In genomic region chrX:21593907-21594306, dm6 we compare ENCODE assay signal across 1 fruit fly cellular context.
TF ChIP-seq lines count a peak whose summit lies in the region.

No protein-coding gene starts in this region.

TF ChIP-seq in whole organism, embryonic, 481 proteins besides CTCF, POLR2A, EP300 and RAD21 (continued from another document and continues in another):
- TF ChIP-seq croc (GFP tag; conservative IDR thresholded peaks at IDR 0.05; lab: Robert Waterston, UW) (peak; percentile 90), CG6272 (GFP tag; IDR thresholded peaks at IDR 0.05; lab: Robert Waterston, UW) (peak; percentile 83), Bteb2 (GFP tag; optimal IDR thresholded peaks at IDR 0.05; lab: Kevin White, UChicago) (peak; percentile 52), CG10979 (tag; optimal IDR thresholded peaks at IDR 0.05; lab: Kevin White, UChicago) (peak; percentile 94), Stat92E (GFP tag; optimal IDR thresholded peaks at IDR 0.05; lab: Kevin White, UChicago) (no peak), CG18476 (GFP tag; optimal IDR thresholded peaks at IDR 0.05; lab: Kevin White, UChicago) (peak; percentile 67), az2 (GFP tag; optimal IDR thresholded peaks at IDR 0.05; lab: Kevin White, UChicago) (peak; percentile 84), wor (GFP tag; IDR thresholded peaks at IDR 0.05; lab: Robert Waterston, UW) (peak; percentile 82), CG3838 (GFP tag; optimal IDR thresholded peaks at IDR 0.05; lab: Kevin White, UChicago) (peak; percentile 21), dimm (GFP tag; IDR thresholded peaks at IDR 0.05; lab: Robert Waterston, UW) (0 out of 2 replicates have a peak, but pooled peaks have one; percentile 20), gem (tag; optimal IDR thresholded peaks at IDR 0.05; lab: Kevin White, UChicago) (peak; percentile 90), CG15479 (GFP tag; optimal IDR thresholded peaks at IDR 0.05; lab: Kevin White, UChicago) (no peak), CG5180 (GFP tag; optimal IDR thresholded peaks at IDR 0.05; lab: Kevin White, UChicago) (peak; percentile 57), Dp (GFP tag; optimal IDR thresholded peaks at IDR 0.05; lab: Kevin White, UChicago) (no peak), CkIIα-i1 (GFP tag; IDR thresholded peaks at IDR 0.05; lab: Robert Waterston, UW) (no peak), CG9932 (GFP tag; IDR thresholded peaks at IDR 0.05; lab: Robert Waterston, UW) (no peak), Fer3 (tag; optimal IDR thresholded peaks at IDR 0.05; lab: Kevin White, UChicago) (peak; percentile 73), disco-r (GFP tag; optimal IDR thresholded peaks at IDR 0.05; lab: Kevin White, UChicago) (peak; percentile 52), sim (GFP tag; IDR thresholded peaks at IDR 0.05; lab: Robert Waterston, UW) (peak; percentile 68; the same call in 1 of the 2 replicates), sqz (GFP tag; optimal IDR thresholded peaks at IDR 0.05; lab: Kevin White, UChicago) (peak; percentile 69), CG9876 (GFP tag; optimal IDR thresholded peaks at IDR 0.05; lab: Kevin White, UChicago) (peak; percentile 50), CG11723 (GFP tag; optimal IDR thresholded peaks at IDR 0.05; lab: Kevin White, UChicago) (peak; percentile 50), Mrtf (GFP tag; IDR thresholded peaks at IDR 0.05; lab: Robert Waterston, UW) (peak; percentile 85), CG11695 (GFP tag; IDR thresholded peaks at IDR 0.05; lab: Robert Waterston, UW) (peak; percentile 79), CG14710 (tag; optimal IDR thresholded peaks at IDR 0.05; lab: Kevin White, UChicago) (peak; percentile 90), CG8944 (GFP tag; optimal IDR thresholded peaks at IDR 0.05; lab: Kevin White, UChicago) (peak; percentile 85), cad (GFP tag; optimal IDR thresholded peaks at IDR 0.05; lab: Kevin White, UChicago) (no peak), unpg (GFP tag; optimal IDR thresholded peaks at IDR 0.05; lab: Kevin White, UChicago) (peak; percentile 88), CG7839 (tag; optimal IDR thresholded peaks at IDR 0.05; lab: Kevin White, UChicago) (peak; percentile 90), Lpt (GFP tag; optimal IDR thresholded peaks at IDR 0.05; lab: Kevin White, UChicago) (no peak), ind (GFP tag; optimal IDR thresholded peaks at IDR 0.05; lab: Kevin White, UChicago) (peak; percentile 85), HmgZ (tag; optimal IDR thresholded peaks at IDR 0.05; lab: Kevin White, UChicago) (peak; percentile 48), Myb (GFP tag; optimal IDR thresholded peaks at IDR 0.05; lab: Kevin White, UChicago) (peak; percentile 59), Asciz (GFP tag; optimal IDR thresholded peaks at IDR 0.05; lab: Kevin White, UChicago) (peak; percentile 78), grau (tag; optimal IDR thresholded peaks at IDR 0.05; lab: Kevin White, UChicago) (peak; percentile 81), CrebB (tag; optimal IDR thresholded peaks at IDR 0.05; lab: Kevin White, UChicago) (peak; percentile 51), h (optimal IDR thresholded peaks at IDR 0.05; lab: Kevin White, UChicago) (no peak), CG10462 (GFP tag; optimal IDR thresholded peaks at IDR 0.05; lab: Kevin White, UChicago) (peak; percentile 53), schlank (tag; optimal IDR thresholded peaks at IDR 0.05; lab: Kevin White, UChicago) (peak; percentile 19), Nf-YB (GFP tag; optimal IDR thresholded peaks at IDR 0.05; lab: Kevin White, UChicago) (peak; percentile 53), CG3847 (GFP tag; IDR thresholded peaks at IDR 0.05; lab: Robert Waterston, UW) (peak; percentile 64), Antp (GFP tag; optimal IDR thresholded peaks at IDR 0.05; lab: Kevin White, UChicago) (peak; percentile 91), Taf1 (GFP tag; IDR thresholded peaks at IDR 0.05; lab: Robert Waterston, UW) (peak; percentile 60; the same call in 1 of the 2 replicates), Hsf (GFP tag; optimal IDR thresholded peaks at IDR 0.05; lab: Kevin White, UChicago) (peak; percentile 86), Vsx1 (GFP tag; optimal IDR thresholded peaks at IDR 0.05; lab: Kevin White, UChicago) (peak; percentile 17), Sox102F (GFP tag; optimal IDR thresholded peaks at IDR 0.05; lab: Kevin White, UChicago) (peak; percentile 87), ara (GFP tag; IDR thresholded peaks at IDR 0.05; lab: Robert Waterston, UW) (peak; percentile 92), hth (optimal IDR thresholded peaks at IDR 0.05; lab: Kevin White, UChicago) (no peak), inv (GFP tag; IDR thresholded peaks at IDR 0.05; lab: Robert Waterston, UW; ENCODE audit: partially characterized antibody) (no peak), Drgx (GFP tag; IDR thresholded peaks at IDR 0.05; lab: Robert Waterston, UW) (peak; percentile 91), CG14050 (GFP tag; IDR thresholded peaks at IDR 0.05; lab: Robert Waterston, UW) (peak; percentile 60; the same call in 2 of the 3 replicates), Fer1 (GFP tag; optimal IDR thresholded peaks at IDR 0.05; lab: Kevin White, UChicago) (peak; percentile 53), CG9797 (GFP tag; optimal IDR thresholded peaks at IDR 0.05; lab: Kevin White, UChicago) (no peak), sens (GFP tag; lab: Kevin White, UChicago) (peak; percentile 97), Trl (optimal IDR thresholded peaks at IDR 0.05; lab: Kevin White, UChicago) (peak in 1 of 2 experiments; percentile 0), Trl (GFP tag; optimal IDR thresholded peaks at IDR 0.05; lab: Kevin White, UChicago) (peak; percentile 85), CG2199 (GFP tag; IDR thresholded peaks at IDR 0.05; lab: Robert Waterston, UW) (peak; percentile 76; the same call in 2 of the 3 replicates), CG6254 (GFP tag; optimal IDR thresholded peaks at IDR 0.05; lab: Kevin White, UChicago) (peak; percentile 81), CG7357 (GFP tag; IDR thresholded peaks at IDR 0.05; lab: Robert Waterston, UW) (peak; percentile 77), Neu2 (GFP tag; optimal IDR thresholded peaks at IDR 0.05; lab: Kevin White, UChicago; ENCODE audit: borderline replicate concordance) (peak; percentile 63), CG31388 (GFP tag; optimal IDR thresholded peaks at IDR 0.05; lab: Kevin White, UChicago) (peak; percentile 65), Dfd (GFP tag; optimal IDR thresholded peaks at IDR 0.05; lab: Kevin White, UChicago) (no peak), Sry-β (GFP tag; optimal IDR thresholded peaks at IDR 0.05; lab: Kevin White, UChicago) (peak; percentile 49), ken (GFP tag; IDR thresholded peaks at IDR 0.05; lab: Robert Waterston, UW) (peak; percentile 82), sug (tag; optimal IDR thresholded peaks at IDR 0.05; lab: Kevin White, UChicago) (no peak), ttk (GFP tag; IDR thresholded peaks at IDR 0.05; lab: Robert Waterston, UW) (peak; percentile 75), nau (GFP tag; optimal IDR thresholded peaks at IDR 0.05; lab: Kevin White, UChicago) (peak; percentile 67), CG12942 (GFP tag; optimal IDR thresholded peaks at IDR 0.05; lab: Kevin White, UChicago) (peak; percentile 74), pan (optimal IDR thresholded peaks at IDR 0.05; lab: Kevin White, UChicago) (no peak), pan (GFP tag; optimal IDR thresholded peaks at IDR 0.05 in 1 of 2, IDR thresholded peaks at IDR 0.05 in 1 of 2) (peak in 1 of 2 experiments; percentile 83), Ptx1 (GFP tag; IDR thresholded peaks at IDR 0.05; lab: Robert Waterston, UW) (peak; percentile 85), da (GFP tag; optimal IDR thresholded peaks at IDR 0.05; lab: Kevin White, UChicago) (peak; percentile 69), Hr51 (GFP tag; optimal IDR thresholded peaks at IDR 0.05; lab: Kevin White, UChicago) (peak; percentile 45 to 80), gfzf (GFP tag; optimal IDR thresholded peaks at IDR 0.05; lab: Kevin White, UChicago) (no peak), CG2875 (GFP tag; optimal IDR thresholded peaks at IDR 0.05; lab: Kevin White, UChicago) (peak; percentile 76), onecut (GFP tag; IDR thresholded peaks at IDR 0.05; lab: Robert Waterston, UW) (peak; percentile 79), al (GFP tag; IDR thresholded peaks at IDR 0.05; lab: Robert Waterston, UW) (0 out of 2 replicates have a peak, but pooled peaks have one; percentile 14), CG15601 (tag; optimal IDR thresholded peaks at IDR 0.05; lab: Kevin White, UChicago) (peak; percentile 67), PHDP (tag; optimal IDR thresholded peaks at IDR 0.05; lab: Kevin White, UChicago) (peak; percentile 78), D19B (GFP tag; optimal IDR thresholded peaks at IDR 0.05; lab: Kevin White, UChicago) (peak; percentile 26), crol (GFP tag; IDR thresholded peaks at IDR 0.05; lab: Robert Waterston, UW) (no peak), Bdp1 (GFP tag; optimal IDR thresholded peaks at IDR 0.05; lab: Kevin White, UChicago) (peak; percentile 47), CG4424 (GFP tag; optimal IDR thresholded peaks at IDR 0.05; lab: Kevin White, UChicago) (peak; percentile 91), bbx (GFP tag; IDR thresholded peaks at IDR 0.05; lab: Robert Waterston, UW; ENCODE audit: partially characterized antibody) (no peak), Atf6 (GFP tag; IDR thresholded peaks at IDR 0.05; lab: Robert Waterston, UW) (peak; percentile 55; the same call in 1 of the 2 replicates), CG11085 (GFP tag; IDR thresholded peaks at IDR 0.05; lab: Robert Waterston, UW) (0 out of 2 replicates have a peak, but pooled peaks have one; percentile 13), ap (GFP tag; IDR thresholded peaks at IDR 0.05; lab: Robert Waterston, UW) (peak; percentile 78), CoRest (tag; optimal IDR thresholded peaks at IDR 0.05; lab: Kevin White, UChicago) (peak; percentile 85), Max (GFP tag; optimal IDR thresholded peaks at IDR 0.05; lab: Kevin White, UChicago) (peak; percentile 66), Chrac-16 (GFP tag; optimal IDR thresholded peaks at IDR 0.05; lab: Kevin White, UChicago) (peak; percentile 79), Adf1 (GFP tag; IDR thresholded peaks at IDR 0.05; lab: Robert Waterston, UW) (no peak), CG12744 (GFP tag; optimal IDR thresholded peaks at IDR 0.05; lab: Kevin White, UChicago) (peak; percentile 63), CG30403 (GFP tag; optimal IDR thresholded peaks at IDR 0.05; lab: Kevin White, UChicago) (peak; percentile 81), CG6813 (GFP tag; optimal IDR thresholded peaks at IDR 0.05; lab: Kevin White, UChicago) (peak; percentile 79), insv (GFP tag; optimal IDR thresholded peaks at IDR 0.05; lab: Kevin White, UChicago) (no peak), sob (GFP tag; IDR thresholded peaks at IDR 0.05; lab: Robert Waterston, UW) (peak; percentile 67; the same call in 1 of the 2 replicates), E2f1 (GFP tag; IDR thresholded peaks at IDR 0.05; lab: Robert Waterston, UW) (peak; percentile 73), BEAF-32 (GFP tag; optimal IDR thresholded peaks at IDR 0.05; lab: Kevin White, UChicago) (no peak), Hr3 (GFP tag; optimal IDR thresholded peaks at IDR 0.05; lab: Kevin White, UChicago) (peak; percentile 78), Doc3 (GFP tag; IDR thresholded peaks at IDR 0.05; lab: Robert Waterston, UW; ENCODE audit: partially characterized antibody) (no peak), CG1233 (GFP tag; optimal IDR thresholded peaks at IDR 0.05; lab: Kevin White, UChicago) (peak; percentile 77), CG10366 (GFP tag; IDR thresholded peaks at IDR 0.05; lab: Robert Waterston, UW) (peak; percentile 73; the same call in 1 of the 2 replicates), CG9609 (GFP tag; optimal IDR thresholded peaks at IDR 0.05; lab: Kevin White, UChicago) (peak; percentile 80), chinmo (GFP tag; IDR thresholded peaks at IDR 0.05; lab: Robert Waterston, UW; ENCODE audit: partially characterized antibody) (no peak), tll (GFP tag; optimal IDR thresholded peaks at IDR 0.05; lab: Kevin White, UChicago) (no peak), run (tag; optimal IDR thresholded peaks at IDR 0.05; lab: Kevin White, UChicago) (peak; percentile 57), scrt (GFP tag; optimal IDR thresholded peaks at IDR 0.05; lab: Kevin White, UChicago) (peak; percentile 53), zfh1 (GFP tag; IDR thresholded peaks at IDR 0.05; lab: Robert Waterston, UW) (peak; percentile 91), CG4707 (GFP tag; optimal IDR thresholded peaks at IDR 0.05; lab: Kevin White, UChicago) (peak; percentile 66), CG13624 (GFP tag; optimal IDR thresholded peaks at IDR 0.05; lab: Kevin White, UChicago) (peak; percentile 66), CG8290 (GFP tag; optimal IDR thresholded peaks at IDR 0.05; lab: Kevin White, UChicago) (peak; percentile 41), CG8290 (tag; optimal IDR thresholded peaks at IDR 0.05; lab: Kevin White, UChicago) (peak in 1 of 2 experiments; percentile 82), CG10543 (GFP tag; optimal IDR thresholded peaks at IDR 0.05; lab: Kevin White, UChicago) (no peak), jumu (GFP tag; optimal IDR thresholded peaks at IDR 0.05; lab: Kevin White, UChicago) (peak; percentile 84), otp (GFP tag; IDR thresholded peaks at IDR 0.05; lab: Robert Waterston, UW) (peak; percentile 80), CG17829 (tag; optimal IDR thresholded peaks at IDR 0.05; lab: Kevin White, UChicago) (peak; percentile 93), CG33213 (GFP tag; optimal IDR thresholded peaks at IDR 0.05; lab: Kevin White, UChicago) (peak; percentile 73), fd64A (GFP tag; optimal IDR thresholded peaks at IDR 0.05; lab: Kevin White, UChicago) (peak; percentile 74), lbe (GFP tag; optimal IDR thresholded peaks at IDR 0.05; lab: Kevin White, UChicago) (peak; percentile 75), CG6765 (GFP tag; optimal IDR thresholded peaks at IDR 0.05; lab: Kevin White, UChicago) (no peak), Eip74EF (GFP tag; optimal IDR thresholded peaks at IDR 0.05; lab: Kevin White, UChicago) (peak in 1 of 2 experiments; percentile 43), dan (GFP tag; IDR thresholded peaks at IDR 0.05; lab: Robert Waterston, UW) (peak; percentile 78; the same call in 1 of the 2 replicates), MTF-1 (GFP tag; optimal IDR thresholded peaks at IDR 0.05; lab: Kevin White, UChicago; ENCODE audit: borderline replicate concordance) (peak; percentile 43), tna (GFP tag; IDR thresholded peaks at IDR 0.05; lab: Robert Waterston, UW; ENCODE audit: partially characterized antibody) (no peak), lab (GFP tag; optimal IDR thresholded peaks at IDR 0.05; lab: Kevin White, UChicago) (peak; percentile 79), CG8478 (optimal IDR thresholded peaks at IDR 0.05; lab: Kevin White, UChicago) (no peak), ab (GFP tag; optimal IDR thresholded peaks at IDR 0.05; lab: Kevin White, UChicago) (peak; percentile 39), CG32772 (GFP tag; IDR thresholded peaks at IDR 0.05; lab: Robert Waterston, UW) (peak; percentile 83), salm (tag; optimal IDR thresholded peaks at IDR 0.05; lab: Kevin White, UChicago) (peak; percentile 55), seq (GFP tag; IDR thresholded peaks at IDR 0.05; lab: Robert Waterston, UW) (0 out of 2 replicates have a peak, but pooled peaks have one; percentile 40)
